Worm (Caenorhabditis elegans): ENCODE results near the gene mam-5.

- TF ChIP-seq ama-1 (optimal IDR thresholded peaks at IDR 0.05) (no peak), snpc-4 (tag; optimal IDR thresholded peaks at IDR 0.05) (no peak), skn-1 (tag; optimal IDR thresholded peaks at IDR 0.05) (no peak), nhr-11 (tag; optimal IDR thresholded peaks at IDR 0.05) (no peak), vab-7 (GFP tag; IDR thresholded peaks at IDR 0.05) (no peak), ces-1 (GFP tag; optimal IDR thresholded peaks at IDR 0.05) (no peak), hlh-30 (tag; optimal IDR thresholded peaks at IDR 0.05; ENCODE audit: insufficient read depth) (no peak), zip-11 (GFP tag; IDR thresholded peaks at IDR 0.05) (no peak)
Observed at ce11 chrV:9978425-9978824, 25.9 kb downstream of the mam-5 start.
